Fruit fly (Drosophila melanogaster): ENCODE measurements around the gene CG6470.

CG6470 gene

DNA sequence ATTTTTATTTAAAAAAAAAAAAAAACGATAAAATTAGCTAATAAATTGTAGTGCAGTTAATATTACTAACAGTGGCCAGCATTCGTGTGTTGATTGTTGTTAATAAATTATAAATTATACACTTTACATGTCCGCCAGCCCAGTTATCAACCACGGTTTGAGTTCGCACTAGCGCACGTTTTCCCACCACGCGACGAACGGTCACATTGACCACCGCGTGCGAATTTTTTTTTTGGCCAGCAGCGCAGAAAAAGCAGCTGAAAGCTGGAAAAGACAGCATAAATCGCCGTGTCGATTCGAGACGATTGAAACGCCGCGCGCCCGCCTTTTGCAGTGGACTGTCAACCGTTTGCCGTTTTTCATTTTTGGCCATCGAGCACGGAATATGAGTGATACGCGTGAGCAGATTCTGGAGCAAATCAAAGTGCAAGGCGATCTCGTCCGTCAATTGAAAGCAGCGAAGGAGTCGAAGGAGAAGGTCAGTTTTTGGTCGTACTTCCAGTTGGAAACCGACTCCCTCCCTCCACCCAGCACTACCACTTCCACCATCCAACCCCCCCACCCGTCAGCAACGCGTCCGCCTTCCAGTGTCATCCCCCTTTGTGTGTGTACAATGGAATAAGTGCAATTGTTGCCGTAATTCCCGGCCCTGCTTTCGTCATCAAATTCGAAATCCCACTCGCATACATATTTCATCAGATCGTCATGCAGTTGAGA is 696 bp upstream of the CG6470 start, which contains the start of the genes Bx and HisRS:
Gene Bx, plus strand, starts transcription at position 224 of the 717 bp plus-strand sequence.
Gene HisRS, plus strand, starts transcription at position 224 of the 717 bp plus-strand sequence.
- TF ChIP-seq h (optimal IDR thresholded peaks at IDR 0.05) (no peak), insv (optimal IDR thresholded peaks at IDR 0.05) (no peak), Sin3A (optimal IDR thresholded peaks at IDR 0.05) (no peak), ttk (optimal IDR thresholded peaks at IDR 0.05) (no peak), psq (optimal IDR thresholded peaks at IDR 0.05) (no peak), Myc (optimal IDR thresholded peaks at IDR 0.05) (no peak)

DNA sequence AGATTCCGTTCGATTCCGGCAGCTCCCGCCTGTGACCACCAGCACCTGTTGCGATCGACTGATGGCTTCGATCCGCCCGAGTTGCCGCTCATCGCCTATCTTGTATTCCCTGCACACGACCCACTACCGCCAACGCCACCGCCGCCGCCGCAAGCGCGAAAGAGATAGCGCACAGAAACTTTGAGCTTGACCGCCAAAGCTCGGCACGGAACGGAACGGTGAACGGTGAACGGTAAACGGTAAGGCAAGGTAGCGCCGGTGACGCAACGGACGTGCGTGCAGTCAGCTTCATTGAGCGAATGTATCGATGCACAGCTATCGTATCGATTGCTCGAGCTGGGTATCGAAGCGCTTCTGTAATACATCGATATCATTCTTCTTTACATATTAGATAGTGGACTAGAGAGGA is 2.4 kb downstream of the CG6470 start, which contains the start of gene Ggt-1:
Gene Ggt-1, minus strand, starts transcription at position 251 of the 409 bp plus-strand sequence.
- no peak for TF ChIP-seq h (optimal IDR thresholded peaks at IDR 0.05)
- no peak for TF ChIP-seq insv (optimal IDR thresholded peaks at IDR 0.05)
- no peak for TF ChIP-seq ttk (optimal IDR thresholded peaks at IDR 0.05)
- TF ChIP-seq Myc (optimal IDR thresholded peaks at IDR 0.05) = no peak
- TF ChIP-seq psq (optimal IDR thresholded peaks at IDR 0.05) = no peak

dm6 chrX:18510884-18511283 is 3.8 kb downstream of the CG6470 start:
- TF ChIP-seq insv (optimal IDR thresholded peaks at IDR 0.05) = no peak
- TF ChIP-seq h (optimal IDR thresholded peaks at IDR 0.05) = no peak
- TF ChIP-seq Sin3A (optimal IDR thresholded peaks at IDR 0.05) = no peak
- TF ChIP-seq psq (optimal IDR thresholded peaks at IDR 0.05) = no peak
- TF ChIP-seq ttk (optimal IDR thresholded peaks at IDR 0.05) = no peak
- TF ChIP-seq Myc (optimal IDR thresholded peaks at IDR 0.05) = no peak

dm6 chrX:18509430-18509829 is 5.2 kb downstream of the CG6470 start:
- TF ChIP-seq ttk (optimal IDR thresholded peaks at IDR 0.05) = no peak
- TF ChIP-seq Myc (optimal IDR thresholded peaks at IDR 0.05) = no peak
- no peak for TF ChIP-seq Sin3A (optimal IDR thresholded peaks at IDR 0.05)
- no peak for TF ChIP-seq insv (optimal IDR thresholded peaks at IDR 0.05)
- TF ChIP-seq psq (optimal IDR thresholded peaks at IDR 0.05) = no peak
- no peak for TF ChIP-seq h (optimal IDR thresholded peaks at IDR 0.05)

DNA sequence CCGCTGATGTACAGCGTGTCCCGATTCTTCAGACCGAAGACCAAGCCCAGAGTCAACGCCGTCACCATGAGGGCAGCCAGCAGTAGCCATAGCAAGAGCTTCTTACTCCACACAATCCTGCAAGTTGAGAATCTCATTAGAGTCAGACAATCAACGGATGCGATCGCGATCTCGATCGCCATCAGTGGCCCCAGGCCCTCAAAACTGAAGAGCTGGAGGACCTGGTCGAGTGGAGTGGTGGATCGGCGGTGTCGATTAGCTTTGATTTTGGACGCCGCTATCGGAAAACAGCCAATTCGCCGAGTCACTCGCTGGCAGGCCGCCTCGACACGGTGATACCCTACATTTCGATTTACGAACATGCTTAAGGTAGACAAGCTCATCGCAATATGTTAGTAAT is 6.1 kb downstream of the CG6470 start:
- TF ChIP-seq Sin3A (optimal IDR thresholded peaks at IDR 0.05) (no peak), psq (optimal IDR thresholded peaks at IDR 0.05) (no peak), Myc (optimal IDR thresholded peaks at IDR 0.05) (no peak), h (optimal IDR thresholded peaks at IDR 0.05) (no peak), ttk (optimal IDR thresholded peaks at IDR 0.05) (no peak), insv (optimal IDR thresholded peaks at IDR 0.05) (no peak)

DNA sequence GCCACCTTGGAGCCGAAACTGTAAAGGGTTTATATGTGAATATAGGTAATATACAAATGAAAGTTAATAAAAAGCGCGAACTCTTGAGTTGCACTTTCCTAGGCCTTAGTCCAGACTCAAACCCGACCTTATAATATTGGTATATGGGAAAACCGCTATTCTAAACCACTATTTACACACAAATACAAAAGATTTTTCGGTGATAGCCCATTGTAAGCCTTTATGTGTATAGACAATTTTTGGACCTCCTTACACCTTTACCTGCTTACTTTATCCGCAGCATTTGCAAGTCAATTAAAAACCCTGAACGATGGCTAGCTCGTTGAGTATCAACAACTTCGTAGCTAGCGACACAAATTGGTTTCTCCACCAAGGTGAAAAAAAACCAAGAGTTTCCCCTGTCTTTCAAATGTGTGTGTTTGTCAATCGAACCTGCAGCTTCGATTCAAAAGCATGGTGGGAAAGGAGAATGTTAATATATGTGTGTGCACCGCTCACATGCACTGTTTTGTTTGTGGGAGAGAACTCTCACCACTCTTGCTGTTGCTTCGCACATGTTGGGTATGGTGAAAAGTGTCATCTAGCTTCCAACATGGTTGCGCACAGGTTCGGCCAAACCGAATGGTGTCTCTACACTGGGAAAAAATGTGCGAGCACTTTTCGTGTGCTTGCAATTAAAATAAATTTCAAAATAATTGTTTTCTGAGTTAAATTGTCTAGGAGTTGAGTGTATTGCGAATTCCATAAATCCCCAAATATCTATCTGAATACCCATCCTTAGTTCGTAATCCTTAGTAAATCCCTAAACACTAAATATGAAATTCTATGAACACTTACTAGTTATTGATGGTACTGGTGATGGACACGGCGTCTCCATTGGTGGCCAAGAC is 7.8 kb downstream of the CG6470 start:
- TF ChIP-seq psq (optimal IDR thresholded peaks at IDR 0.05) = no peak
- no peak for TF ChIP-seq insv (optimal IDR thresholded peaks at IDR 0.05)

DNA sequence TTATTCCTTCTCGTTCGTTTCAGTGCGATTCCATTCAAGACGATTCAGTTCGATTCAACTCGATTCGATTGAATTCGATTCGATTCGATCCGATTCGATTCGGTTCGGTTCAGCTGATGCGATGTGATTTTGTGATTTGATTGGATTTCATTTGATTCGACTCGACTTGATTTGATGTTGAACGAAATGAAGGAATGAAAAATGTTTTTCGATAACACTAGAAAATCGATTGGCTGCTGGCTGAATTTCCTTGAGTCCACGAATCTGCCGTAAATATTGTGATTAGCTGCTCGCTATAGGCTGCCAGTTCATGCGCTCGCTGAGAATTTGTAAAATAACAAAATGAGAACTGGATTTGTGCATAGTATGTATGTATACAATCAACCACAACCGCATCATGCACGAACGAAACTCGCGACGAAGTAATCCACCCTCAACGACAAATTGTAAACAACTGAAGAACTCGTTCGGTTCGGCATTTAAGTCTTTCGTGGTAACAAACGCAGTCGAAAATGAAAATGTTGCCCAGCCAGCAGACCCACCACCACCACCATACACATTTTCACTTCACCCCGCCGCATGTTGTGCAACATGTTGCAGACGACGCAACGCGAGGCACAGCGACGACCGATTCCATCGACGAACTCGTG is 9.6 kb downstream of the CG6470 start, which contains the start of gene Wnt5:
Gene Wnt5, minus strand, starts transcription at position 458 of the 650 bp plus-strand sequence.
- TF ChIP-seq Sin3A (optimal IDR thresholded peaks at IDR 0.05) (no peak), Myc (optimal IDR thresholded peaks at IDR 0.05) (no peak), psq (optimal IDR thresholded peaks at IDR 0.05) (no peak), h (optimal IDR thresholded peaks at IDR 0.05) (no peak), insv (optimal IDR thresholded peaks at IDR 0.05) (no peak), ttk (optimal IDR thresholded peaks at IDR 0.05) (no peak)

dm6 chrX:18499679-18500187 is 14.9 kb downstream of the CG6470 start, which contains the start of the genes Pgant7 and Xrcc2:
TSS of gene Pgant7 (minus strand) at chrX:18499986.
TSS of gene Xrcc2 (plus strand) at chrX:18500127.
- TF ChIP-seq ttk (optimal IDR thresholded peaks at IDR 0.05) = no peak
- TF ChIP-seq psq (optimal IDR thresholded peaks at IDR 0.05) = no peak
- TF ChIP-seq h (optimal IDR thresholded peaks at IDR 0.05) = no peak
- TF ChIP-seq insv (optimal IDR thresholded peaks at IDR 0.05) = no peak
- TF ChIP-seq Myc (optimal IDR thresholded peaks at IDR 0.05) = no peak
- no peak for TF ChIP-seq Sin3A (optimal IDR thresholded peaks at IDR 0.05)

- TF ChIP-seq Myc (optimal IDR thresholded peaks at IDR 0.05) (no peak), Sin3A (optimal IDR thresholded peaks at IDR 0.05) (no peak), h (optimal IDR thresholded peaks at IDR 0.05) (no peak), insv (optimal IDR thresholded peaks at IDR 0.05) (no peak), psq (optimal IDR thresholded peaks at IDR 0.05) (no peak), ttk (optimal IDR thresholded peaks at IDR 0.05) (no peak)
Observed at dm6 chrX:18494165-18494740, 20.4 kb downstream of the CG6470 start, which contains the start of gene CG15043. TSS of gene CG15043 (minus strand) at chrX:18494168.

dm6 chrX:18491941-18492340 is 22.7 kb downstream of the CG6470 start, which contains the start of gene CG15044:
TSS of gene CG15044 (minus strand) at chrX:18492006.
- TF ChIP-seq insv (optimal IDR thresholded peaks at IDR 0.05) = no peak
- TF ChIP-seq ttk (optimal IDR thresholded peaks at IDR 0.05) = no peak
- TF ChIP-seq Myc (optimal IDR thresholded peaks at IDR 0.05) = no peak
- TF ChIP-seq Sin3A (optimal IDR thresholded peaks at IDR 0.05) = no peak
- TF ChIP-seq psq (optimal IDR thresholded peaks at IDR 0.05) = no peak

dm6 chrX:18489509-18489908 is 25.2 kb downstream of the CG6470 start, which contains the start of gene CG15046:
TSS of gene CG15046 (minus strand) at chrX:18489620.
- no peak for TF ChIP-seq insv (optimal IDR thresholded peaks at IDR 0.05)
- TF ChIP-seq Myc (optimal IDR thresholded peaks at IDR 0.05) = no peak
- no peak for TF ChIP-seq h (optimal IDR thresholded peaks at IDR 0.05)
- TF ChIP-seq Sin3A (optimal IDR thresholded peaks at IDR 0.05) = no peak
- TF ChIP-seq ttk (optimal IDR thresholded peaks at IDR 0.05) = no peak
- no peak for TF ChIP-seq psq (optimal IDR thresholded peaks at IDR 0.05)

All from Kc167 (cell line).